Worm (Caenorhabditis elegans): ENCODE data around the gene C02D5.4.

C02D5.4 gene

ce11 chrIII:8552125-8552524 is at the start of gene C02D5.4:
Gene C02D5.4 (plus strand): TSS chrIII:8552165.
- TF ChIP-seq hlh-8 (tag; optimal IDR thresholded peaks at IDR 0.05), result no peak
- no peak for TF ChIP-seq dve-1 (tag; optimal IDR thresholded peaks at IDR 0.05)
- TF ChIP-seq ceh-48 (tag; optimal IDR thresholded peaks at IDR 0.05), result no peak

ce11 chrIII:8503341-8503740 is 48.6 kb upstream of the C02D5.4 start:
- TF ChIP-seq sox-2 (GFP tag; IDR thresholded peaks at IDR 0.05) (no peak), pax-1 (tag; optimal IDR thresholded peaks at IDR 0.05) (no peak), nfya-1 (tag; optimal IDR thresholded peaks at IDR 0.05) (peak; percentile 34), ceh-22 (tag; optimal IDR thresholded peaks at IDR 0.05) (no peak), fkh-6 (tag; optimal IDR thresholded peaks at IDR 0.05) (no peak), ets-4 (tag; optimal IDR thresholded peaks at IDR 0.05) (no peak), pat-9 (tag; optimal IDR thresholded peaks at IDR 0.05) (no peak), mec-3 (tag; optimal IDR thresholded peaks at IDR 0.05; ENCODE audit: borderline replicate concordance) (no peak), odd-2 (tag; optimal IDR thresholded peaks at IDR 0.05) (no peak), K09A11.1 (tag; optimal IDR thresholded peaks at IDR 0.05; ENCODE audit: insufficient read depth) (no peak), ceh-14 (tag; optimal IDR thresholded peaks at IDR 0.05) (no peak), nhr-232 (tag; optimal IDR thresholded peaks at IDR 0.05) (no peak), ceh-31 (tag; optimal IDR thresholded peaks at IDR 0.05) (peak; percentile 61), elt-4 (tag; optimal IDR thresholded peaks at IDR 0.05) (no peak), pros-1 (tag; optimal IDR thresholded peaks at IDR 0.05) (peak; percentile 10), ceh-45 (GFP tag; IDR thresholded peaks at IDR 0.05) (no peak), npax-4 (tag; optimal IDR thresholded peaks at IDR 0.05) (no peak)

DNA sequence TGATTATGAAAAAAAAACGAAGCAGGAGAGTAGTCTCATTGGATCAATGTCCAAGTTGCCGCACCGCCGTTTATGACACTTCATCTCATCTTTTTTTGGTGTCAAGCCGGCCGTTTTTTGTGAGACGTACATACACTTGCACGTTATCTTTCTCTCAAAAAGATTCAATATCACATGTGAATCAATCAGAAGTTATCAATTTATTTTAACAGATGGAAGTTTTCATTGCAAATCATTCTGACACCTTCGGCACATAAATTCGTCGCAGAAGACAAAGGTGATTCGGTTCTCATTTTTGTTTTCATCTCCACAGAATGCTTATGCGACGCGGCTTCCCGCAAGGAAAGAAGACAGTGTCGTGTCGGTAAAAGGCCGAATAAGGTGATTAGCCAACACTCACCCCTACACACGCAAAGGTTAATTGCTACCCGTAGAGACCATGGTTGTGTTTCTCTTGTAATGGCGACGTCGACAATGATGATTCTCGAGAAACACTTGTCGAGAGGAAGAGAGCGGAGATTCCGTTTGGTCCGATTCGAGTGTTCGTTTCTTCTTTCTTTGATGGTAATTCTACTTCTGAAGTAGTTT is 47.7 kb upstream of the C02D5.4 start:
- TF ChIP-seq hlh-13 (GFP tag; optimal IDR thresholded peaks at IDR 0.05) (no peak), sox-4 (tag; optimal IDR thresholded peaks at IDR 0.05) (no peak), gmeb-2 (tag; optimal IDR thresholded peaks at IDR 0.05) (no peak), hlh-8 (tag; optimal IDR thresholded peaks at IDR 0.05) (no peak), hlh-30 (tag; optimal IDR thresholded peaks at IDR 0.05; ENCODE audit: insufficient read depth) (no peak), ceh-31 (tag; optimal IDR thresholded peaks at IDR 0.05) (no peak), hlh-15 (tag; optimal IDR thresholded peaks at IDR 0.05) (no peak), lin-11 (tag; optimal IDR thresholded peaks at IDR 0.05) (no peak)

DNA sequence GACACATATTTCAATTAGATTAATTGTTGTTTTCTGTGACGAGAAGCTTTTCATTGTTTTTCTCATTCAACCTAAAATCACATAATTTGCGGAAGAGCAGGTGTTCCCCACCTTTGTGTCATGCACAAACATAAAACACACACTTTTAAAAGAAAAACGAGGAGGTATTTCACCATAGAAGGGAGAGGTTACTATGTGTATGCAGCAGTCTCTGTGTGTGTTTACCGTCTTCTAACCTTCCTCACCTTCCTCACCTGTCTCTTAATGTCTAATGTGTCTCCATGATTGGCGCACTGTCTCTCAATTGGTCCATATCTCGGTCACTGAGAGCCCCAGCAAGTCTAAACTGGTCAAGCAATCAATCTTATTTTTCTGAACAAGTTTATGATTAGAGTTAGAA is 45.6 kb upstream of the C02D5.4 start:
- TF ChIP-seq ceh-34 (tag; optimal IDR thresholded peaks at IDR 0.05), result no peak
- peak; percentile 53 for TF ChIP-seq nfya-1 (tag; optimal IDR thresholded peaks at IDR 0.05)
- no peak for TF ChIP-seq lim-6 (tag; optimal IDR thresholded peaks at IDR 0.05)

DNA sequence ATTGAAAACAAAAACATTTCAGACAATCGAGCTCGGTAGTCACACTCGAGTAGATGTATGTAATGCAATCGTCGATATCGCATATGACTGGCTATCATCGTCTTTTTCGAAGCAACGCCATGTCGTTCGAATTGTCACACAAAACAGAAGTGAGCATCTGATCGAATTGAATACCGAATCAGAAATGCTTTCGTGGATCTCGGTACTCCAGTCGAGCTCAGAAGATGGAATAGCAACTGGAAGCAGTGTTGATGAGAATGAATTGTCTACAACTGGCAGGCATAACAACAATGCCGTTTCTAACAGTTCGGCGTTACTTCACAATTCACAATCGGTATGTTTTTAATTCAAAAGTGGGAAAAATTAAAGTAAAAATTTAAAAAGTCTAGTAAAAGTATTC is 42.7 kb upstream of the C02D5.4 start:
- TF ChIP-seq lim-6 (tag; optimal IDR thresholded peaks at IDR 0.05) (no peak), pqm-1 (tag; optimal IDR thresholded peaks at IDR 0.05) (no peak), fkh-10 (GFP tag; optimal IDR thresholded peaks at IDR 0.05) (no peak), pros-1 (tag; optimal IDR thresholded peaks at IDR 0.05) (no peak)

DNA sequence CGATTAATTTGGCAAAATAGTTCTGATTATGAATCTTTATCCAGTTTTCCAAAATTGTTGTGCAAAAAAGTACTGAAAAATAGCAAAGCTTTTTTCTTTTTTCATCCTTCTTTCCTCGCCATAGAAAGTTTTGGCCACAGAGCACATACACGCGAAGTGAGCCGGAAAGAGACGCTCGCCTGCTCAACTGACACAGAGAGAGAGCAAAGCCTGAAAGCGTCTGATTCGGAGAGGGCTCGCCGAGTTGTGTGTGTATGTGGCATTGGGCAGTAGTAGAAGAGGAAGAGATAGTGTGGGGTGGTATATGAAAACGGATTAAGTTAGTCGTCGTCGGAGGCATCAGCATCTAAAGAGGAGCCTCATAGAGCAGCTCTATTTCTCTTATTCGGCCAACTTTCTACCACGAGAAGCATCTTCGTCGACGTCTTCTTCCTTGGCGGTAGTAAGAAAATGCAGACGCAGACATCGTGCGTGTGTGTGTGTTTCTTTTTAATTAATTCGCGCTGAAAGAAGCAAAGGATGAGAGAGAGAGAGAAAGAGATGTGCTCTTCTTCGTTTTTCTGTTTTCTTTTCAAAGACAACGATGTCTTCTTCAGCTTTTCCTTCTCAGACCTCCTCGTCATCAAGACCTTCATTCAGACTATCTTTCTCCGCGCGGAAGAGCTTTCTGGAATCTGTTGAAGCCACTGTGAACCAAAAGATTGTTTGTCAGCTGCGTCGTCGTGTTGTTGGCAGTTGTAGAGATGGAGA is 42.1 kb upstream of the C02D5.4 start:
- TF ChIP-seq unc-42 (tag; optimal IDR thresholded peaks at IDR 0.05), result peak; percentile 97
- TF ChIP-seq fkh-6 (tag; optimal IDR thresholded peaks at IDR 0.05), result no peak
- peak; percentile 71 for TF ChIP-seq ceh-31 (tag; optimal IDR thresholded peaks at IDR 0.05)
- peak; percentile 78 for TF ChIP-seq ceh-14 (tag; optimal IDR thresholded peaks at IDR 0.05)
- TF ChIP-seq unc-55 (GFP tag; optimal IDR thresholded peaks at IDR 0.05), result no peak
- peak; percentile 5 for TF ChIP-seq ref-2 (tag; optimal IDR thresholded peaks at IDR 0.05)
- TF ChIP-seq pha-2 (tag; optimal IDR thresholded peaks at IDR 0.05), result no peak

All from whole organism, late embryonic.